Worm (Caenorhabditis elegans) whole organism, mixed stage, embryonic: ENCODE measurements around the gene lron-7.
A peak's percentile ranks its signal among the peaks of the same experiment; 100 is the strongest.

Experiments
- M03D4.4 ChIP-seq: sonication (generic microtip); optimal IDR thresholded peaks from 2 replicates; lab custom pipeline; 2017; ENCODE audit warnings: mild to moderate bottlenecking, missing genetic modification characterization, missing compliant biosample characterization
- bed-3 ChIP-seq: fragments of 200-800 bp; sonication (Bioruptor generic); optimal IDR thresholded peaks from 3 replicates; lab custom pipeline; 2018; ENCODE audit warnings: mild to moderate bottlenecking, missing genetic modification characterization, moderate library complexity, missing compliant biosample characterization
- blmp-1 ChIP-seq: fragments of 150-350 bp; optimal IDR thresholded peaks from 2 replicates; lab custom pipeline; 2014; ENCODE audit warnings: missing biosample characterization, missing genetic modification characterization
- ceh-39 ChIP-seq: fragments of 150-350 bp; optimal IDR thresholded peaks from 2 replicates; lab custom pipeline; 2014; ENCODE audit warnings: missing biosample characterization, missing genetic modification characterization
- ceh-43 ChIP-seq: fragments of 200-800 bp; sonication (Bioruptor generic); optimal IDR thresholded peaks from 2 replicates; lab custom pipeline; 2018; ENCODE audit warnings: mild to moderate bottlenecking, missing genetic modification characterization, moderate library complexity, missing compliant biosample characterization
- ceh-83 ChIP-seq: fragments of 200-800 bp; sonication (Bioruptor generic); optimal IDR thresholded peaks from 2 replicates; lab custom pipeline; 2018; ENCODE audit warnings: mild to moderate bottlenecking, missing genetic modification characterization, missing compliant biosample characterization
- ces-1 ChIP-seq: fragments of 150-350 bp; optimal IDR thresholded peaks from 2 replicates; lab custom pipeline; 2014; ENCODE audit warnings: missing biosample characterization, missing genetic modification reagents, missing genetic modification characterization
- cnd-1 ChIP-seq: fragments of 200-800 bp; sonication (Bioruptor generic); optimal IDR thresholded peaks from 2 replicates; lab custom pipeline; 2018; ENCODE audit warnings: mild to moderate bottlenecking, missing genetic modification characterization, missing compliant biosample characterization
- drap-1 ChIP-seq: fragments of 200-800 bp; sonication (Bioruptor generic); optimal IDR thresholded peaks from 3 replicates; lab custom pipeline; 2018; ENCODE audit warnings: mild to moderate bottlenecking, missing genetic modification characterization, missing compliant biosample characterization
- elt-1 ChIP-seq: sonication (generic microtip); optimal IDR thresholded peaks from 2 replicates; lab custom pipeline; 2017; ENCODE audit warnings: missing genetic modification characterization, mild to moderate bottlenecking, missing compliant biosample characterization, antibody characterized with exemption, moderate library complexity, borderline replicate concordance; ENCODE audit not compliant: insufficient read depth
- elt-3 ChIP-seq: fragments of 150-350 bp; optimal IDR thresholded peaks from 2 replicates; lab custom pipeline; 2014; ENCODE audit warnings: missing biosample characterization, missing genetic modification characterization
- ham-2 ChIP-seq: fragments of 200-800 bp; sonication (Bioruptor generic); optimal IDR thresholded peaks from 2 replicates; lab custom pipeline; 2018; ENCODE audit warnings: mild to moderate bottlenecking, missing genetic modification characterization, missing compliant biosample characterization
- hlh-1 ChIP-seq: fragments of 150-350 bp; optimal IDR thresholded peaks from 2 replicates; lab custom pipeline; 2014; ENCODE audit warnings: missing biosample characterization, missing genetic modification reagents, missing genetic modification characterization
- lin-13 ChIP-seq: fragments of 150-350 bp; optimal IDR thresholded peaks from 2 replicates; lab custom pipeline; 2014; ENCODE audit warnings: missing biosample characterization, missing genetic modification characterization
- lin-32 ChIP-seq: fragments of 200-800 bp; sonication (Bioruptor generic); optimal IDR thresholded peaks from 2 replicates; lab custom pipeline; 2018; ENCODE audit warnings: mild to moderate bottlenecking, missing genetic modification characterization, missing compliant biosample characterization
- lsy-2 ChIP-seq: fragments of 150-350 bp; optimal IDR thresholded peaks from 2 replicates; lab custom pipeline; 2014; ENCODE audit warnings: missing biosample characterization, missing genetic modification characterization
- mep-1 ChIP-seq: fragments of 150-350 bp; optimal IDR thresholded peaks from 2 replicates; lab custom pipeline; 2017; ENCODE audit warnings: missing biosample characterization, missing genetic modification reagents, missing genetic modification characterization, inconsistent platforms
- mls-2 ChIP-seq: sonication (generic microtip); optimal IDR thresholded peaks from 2 replicates; lab custom pipeline; 2016; ENCODE audit warnings: mild to moderate bottlenecking, missing genetic modification characterization, moderate library complexity, missing compliant biosample characterization
- nhr-12 ChIP-seq: fragments of 150-350 bp; optimal IDR thresholded peaks from 2 replicates; lab custom pipeline; 2014; ENCODE audit warnings: missing biosample characterization, missing genetic modification characterization
- nhr-2 ChIP-seq: fragments of 150-350 bp; optimal IDR thresholded peaks from 2 replicates; lab custom pipeline; 2014; ENCODE audit warnings: missing biosample characterization, missing genetic modification characterization
- nhr-237 ChIP-seq: fragments of 150-350 bp; optimal IDR thresholded peaks from 2 replicates; lab custom pipeline; 2014; ENCODE audit warnings: missing biosample characterization, missing genetic modification characterization
- nhr-28 ChIP-seq: fragments of 150-350 bp; optimal IDR thresholded peaks from 2 replicates; lab custom pipeline; 2014; ENCODE audit warnings: missing biosample characterization, missing genetic modification characterization
- nhr-76 ChIP-seq: sonication (generic microtip); optimal IDR thresholded peaks from 2 replicates; lab custom pipeline; 2017; ENCODE audit warnings: missing biosample characterization, missing genetic modification characterization
- pha-4 ChIP-seq: fragments of 150-350 bp; optimal IDR thresholded peaks from 2 replicates; lab custom pipeline; 2018; ENCODE audit warnings: missing biosample characterization, missing genetic modification reagents, missing genetic modification characterization
- sem-2 ChIP-seq: fragments of 200-800 bp; sonication (Bioruptor generic); optimal IDR thresholded peaks from 2 replicates; lab custom pipeline; 2018; ENCODE audit warnings: mild to moderate bottlenecking, missing genetic modification characterization, missing compliant biosample characterization
- snpc-4 ChIP-seq: fragments of 150-350 bp; optimal IDR thresholded peaks from 2 replicates; lab custom pipeline; 2014; ENCODE audit warnings: missing biosample characterization, missing genetic modification characterization
- sptf-1 ChIP-seq: sonication (generic microtip); optimal IDR thresholded peaks from 2 replicates; lab custom pipeline; 2017; ENCODE audit warnings: mild to moderate bottlenecking, missing genetic modification characterization, moderate library complexity, missing compliant biosample characterization
- unc-120 ChIP-seq: sonication (generic microtip); optimal IDR thresholded peaks from 2 replicates; lab custom pipeline; 2017; ENCODE audit warnings: missing genetic modification characterization, missing compliant biosample characterization; ENCODE audit not compliant: poor library complexity, severe bottlenecking
- unc-39 ChIP-seq: fragments of 150-350 bp; optimal IDR thresholded peaks from 2 replicates; lab custom pipeline; 2014; ENCODE audit warnings: missing biosample characterization, missing genetic modification characterization
- unc-62 ChIP-seq: fragments of 150-350 bp; optimal IDR thresholded peaks from 2 replicates; lab custom pipeline; 2014; ENCODE audit warnings: missing biosample characterization, missing genetic modification reagents, missing genetic modification characterization
- zip-8 ChIP-seq: fragments of 150-350 bp; optimal IDR thresholded peaks from 2 replicates; lab custom pipeline; 2014; ENCODE audit warnings: missing biosample characterization, missing genetic modification characterization
- ztf-11 ChIP-seq: fragments of 150-350 bp; optimal IDR thresholded peaks from 2 replicates; lab custom pipeline; 2014; ENCODE audit warnings: missing biosample characterization, missing genetic modification characterization

lron-7 gene

DNA sequence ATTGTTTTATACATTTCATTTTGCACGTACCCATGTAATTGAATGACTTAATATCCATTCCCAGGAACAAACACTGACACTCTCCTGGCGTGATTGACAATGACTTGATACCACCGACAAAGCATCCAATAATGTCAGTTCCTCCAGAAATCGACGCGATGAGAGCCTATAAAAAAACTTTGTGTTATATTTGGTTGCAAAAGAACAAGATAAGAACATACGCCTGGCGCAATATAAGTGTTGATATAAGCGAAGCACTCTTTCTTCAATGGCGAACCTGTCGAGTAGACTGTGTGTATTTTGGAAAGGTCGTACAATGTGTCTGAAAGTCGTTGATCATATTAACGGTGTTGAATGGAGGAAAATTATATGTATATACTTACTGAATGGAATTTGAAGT lies 11.2 kb downstream of the lron-7 start:
- TF ChIP-seq hlh-1 (tag; lab: Kevin White, UChicago) (no peak), elt-1 (no peak), mls-2 (no peak), unc-120 (tag; lab: Kevin White, UChicago) (no peak), unc-62 (GFP tag; lab: Kevin White, UChicago) (no peak), zip-8 (tag; lab: Kevin White, UChicago) (no peak), ceh-83 (no peak), nhr-76 (tag; lab: Kevin White, UChicago) (no peak), sptf-1 (tag; lab: Kevin White, UChicago) (no peak), lin-32 (GFP tag; lab: Kevin White, UChicago) (no peak)

DNA sequence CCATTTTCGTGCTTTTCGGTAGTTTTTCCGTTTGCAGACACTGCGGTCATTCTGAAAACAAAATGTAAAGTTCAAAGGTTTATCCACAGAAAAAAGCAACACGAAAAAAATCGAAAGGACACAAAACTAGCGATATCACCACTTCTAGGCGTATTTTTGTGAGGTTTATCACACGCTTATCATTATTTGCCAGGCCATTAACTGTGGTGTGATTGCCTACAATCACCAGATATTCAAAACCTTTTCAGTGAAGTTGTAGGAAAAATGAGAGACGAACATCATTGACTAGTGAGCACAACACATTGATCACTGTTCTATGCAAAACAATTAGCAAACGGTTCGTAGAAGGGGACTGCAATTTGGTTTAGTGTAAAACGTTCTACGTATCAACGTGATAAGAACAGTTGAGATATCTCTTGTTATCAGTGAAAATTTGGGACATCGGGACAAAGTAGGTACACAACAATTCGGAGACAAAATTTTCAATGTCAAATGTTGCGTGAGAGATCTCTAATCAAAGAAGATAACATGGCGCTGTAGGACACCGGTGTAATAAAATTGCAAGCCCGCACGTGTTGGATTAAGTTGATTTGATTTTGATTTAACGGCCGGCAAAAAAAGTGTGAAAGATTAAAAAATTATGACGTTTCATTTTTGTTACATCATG lies 13.7 kb downstream of the lron-7 start, which contains the start of gene sur-5:
Gene sur-5 (minus strand): TSS at position 51 of the 667 bp plus-strand sequence.
- peak; percentile 59 for TF ChIP-seq elt-1
- no peak for TF ChIP-seq unc-39 (tag; lab: Kevin White, UChicago)
- TF ChIP-seq mep-1 = no peak
- no peak for TF ChIP-seq zip-8 (tag; lab: Kevin White, UChicago)
- TF ChIP-seq mls-2 = no peak
- no peak for TF ChIP-seq unc-62 (GFP tag; lab: Kevin White, UChicago)
- no peak for TF ChIP-seq drap-1 (GFP tag; lab: Kevin White, UChicago)
- TF ChIP-seq elt-3 = peak; percentile 52
- no peak for TF ChIP-seq nhr-2 (tag; lab: Kevin White, UChicago)
- no peak for TF ChIP-seq ces-1
- TF ChIP-seq nhr-76 (tag; lab: Kevin White, UChicago) = no peak
- TF ChIP-seq blmp-1 (tag; lab: Kevin White, UChicago) = no peak
- TF ChIP-seq hlh-1 (tag; lab: Kevin White, UChicago) = peak; percentile 45
- TF ChIP-seq lin-13 = no peak

DNA sequence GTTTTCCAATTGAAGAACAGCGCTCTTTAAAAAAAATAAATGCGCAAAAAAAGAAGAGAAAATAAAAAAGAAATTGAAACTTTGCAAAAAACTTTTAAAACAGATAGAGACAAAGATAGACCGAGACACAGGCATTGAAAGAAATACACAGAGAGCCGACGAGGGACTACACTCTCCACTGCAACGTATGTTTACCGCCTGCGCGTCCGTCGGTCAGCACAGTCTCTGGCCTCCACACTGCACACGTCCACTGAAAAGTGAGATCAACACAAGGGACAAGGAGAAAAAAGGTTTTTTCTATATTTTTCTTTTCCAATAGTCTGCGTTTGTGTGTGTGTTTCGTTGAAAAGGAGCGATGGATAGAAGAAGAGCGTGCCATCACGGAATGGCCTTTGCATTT lies 14.5 kb downstream of the lron-7 start:
- TF ChIP-seq elt-3 = no peak
- no peak for TF ChIP-seq nhr-237 (tag; lab: Kevin White, UChicago)
- no peak for TF ChIP-seq hlh-1 (tag; lab: Kevin White, UChicago)
- TF ChIP-seq ham-2 (GFP tag; lab: Kevin White, UChicago) = no peak
- no peak for TF ChIP-seq ztf-11 (tag; lab: Kevin White, UChicago)
- peak; percentile 17 for TF ChIP-seq pha-4
- no peak for TF ChIP-seq sem-2
- no peak for TF ChIP-seq cnd-1 (tag; lab: Kevin White, UChicago)
- TF ChIP-seq sptf-1 (tag; lab: Kevin White, UChicago) = no peak
- TF ChIP-seq elt-1 = no peak
- TF ChIP-seq ces-1 = peak; percentile 7
- no peak for TF ChIP-seq drap-1 (GFP tag; lab: Kevin White, UChicago)
- TF ChIP-seq mep-1 = no peak
- no peak for TF ChIP-seq bed-3 (GFP tag; lab: Kevin White, UChicago)
- no peak for TF ChIP-seq ceh-39
- no peak for TF ChIP-seq nhr-12
- TF ChIP-seq unc-62 (GFP tag; lab: Kevin White, UChicago) = no peak
- TF ChIP-seq nhr-2 (tag; lab: Kevin White, UChicago) = peak; percentile 31
- no peak for TF ChIP-seq M03D4.4
- no peak for TF ChIP-seq mls-2
- no peak for TF ChIP-seq nhr-28 (tag; lab: Kevin White, UChicago)
- TF ChIP-seq unc-120 (tag; lab: Kevin White, UChicago) = peak; percentile 57
- TF ChIP-seq, all 35 proteins: peak for 4

DNA sequence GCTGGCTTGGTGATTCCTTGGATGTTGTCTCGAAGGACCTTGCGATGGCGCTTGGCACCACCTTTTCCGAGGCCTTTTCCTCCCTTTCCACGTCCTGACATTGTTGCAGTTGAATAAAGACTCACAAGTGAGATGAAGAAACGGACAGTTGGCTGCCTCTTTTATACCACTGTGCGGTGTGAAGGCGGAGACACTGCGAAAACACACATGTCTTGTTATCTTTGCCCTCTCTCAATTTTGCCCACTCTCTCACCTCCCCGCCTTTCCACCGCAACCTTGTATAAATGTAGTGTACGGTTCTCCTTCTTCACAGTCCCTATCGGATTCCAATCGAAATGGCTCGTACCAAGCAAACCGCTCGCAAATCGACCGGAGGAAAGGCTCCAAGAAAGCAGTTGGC lies 17.8 kb downstream of the lron-7 start, which contains the start of the genes his-38 and his-40:
Gene his-38 (minus strand): TSS at position 101 of the 400 bp plus-strand sequence.
Gene his-40 (plus strand): TSS at position 336 of the 400 bp plus-strand sequence.
- TF ChIP-seq drap-1 (GFP tag; lab: Kevin White, UChicago) = no peak
- TF ChIP-seq nhr-28 (tag; lab: Kevin White, UChicago) = no peak
- no peak for TF ChIP-seq snpc-4 (tag; lab: Kevin White, UChicago)
- TF ChIP-seq bed-3 (GFP tag; lab: Kevin White, UChicago) = no peak
- TF ChIP-seq hlh-1 (tag; lab: Kevin White, UChicago) = no peak
- no peak for TF ChIP-seq elt-1
- TF ChIP-seq ham-2 (GFP tag; lab: Kevin White, UChicago) = no peak

DNA sequence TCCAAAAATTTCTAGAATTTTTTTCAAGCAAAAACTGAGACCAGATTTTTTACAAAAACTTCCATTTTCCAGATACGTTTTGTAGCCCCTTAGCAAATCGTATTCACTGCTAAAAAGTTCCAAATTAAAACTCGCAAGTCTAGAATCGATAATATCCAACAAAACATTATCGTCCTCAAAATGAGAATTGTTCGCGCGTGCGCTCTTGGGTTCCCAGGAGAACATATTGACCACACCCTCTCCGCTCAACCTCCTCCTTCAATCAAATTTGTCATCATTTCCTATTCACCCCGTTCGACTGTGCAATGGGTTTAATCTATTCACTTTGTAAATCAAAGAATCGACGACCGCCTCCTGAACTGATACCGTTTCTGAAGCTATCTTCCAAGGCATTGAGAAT lies 19.9 kb downstream of the lron-7 start:
- TF ChIP-seq hlh-1 (tag; lab: Kevin White, UChicago) (no peak), lsy-2 (tag; lab: Kevin White, UChicago) (no peak), unc-62 (GFP tag; lab: Kevin White, UChicago) (no peak), nhr-2 (tag; lab: Kevin White, UChicago) (no peak), ceh-39 (no peak), mep-1 (no peak), nhr-28 (tag; lab: Kevin White, UChicago) (no peak), mls-2 (no peak), drap-1 (GFP tag; lab: Kevin White, UChicago) (no peak), ztf-11 (tag; lab: Kevin White, UChicago) (no peak), ceh-43 (GFP tag; lab: Kevin White, UChicago) (no peak), zip-8 (tag; lab: Kevin White, UChicago) (no peak), lin-13 (no peak), ceh-83 (no peak), unc-39 (tag; lab: Kevin White, UChicago) (no peak), cnd-1 (tag; lab: Kevin White, UChicago) (no peak)
